Worm (Caenorhabditis elegans): ENCODE data around the gene fln-2.

Gene fln-2

DNA sequence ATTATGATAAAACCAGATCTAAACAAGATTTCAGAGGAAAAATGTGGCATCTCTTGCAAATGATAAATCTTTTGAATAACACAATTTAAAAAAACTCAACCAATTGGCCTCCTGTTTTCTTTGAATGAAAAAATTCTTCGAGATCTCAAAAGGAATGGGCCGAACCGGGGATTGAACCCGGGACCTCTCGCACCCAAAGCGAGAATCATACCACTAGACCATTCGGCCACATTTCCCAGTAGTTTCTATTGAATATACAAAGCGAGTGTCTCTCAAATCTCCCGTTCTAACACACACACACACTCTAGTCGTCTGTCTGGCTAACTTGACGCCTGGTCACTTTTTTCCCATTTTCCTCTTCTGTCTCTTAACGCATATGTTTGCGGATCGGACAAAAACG, 70.1 kb downstream of the fln-2 start (continued):
- TF ChIP-seq dve-1 (tag; optimal IDR thresholded peaks at IDR 0.05; ENCODE audit: insufficient read depth) (peak; percentile 73), egl-27 (tag; optimal IDR thresholded peaks at IDR 0.05) (no peak), lim-7 (GFP tag; IDR thresholded peaks at IDR 0.05) (peak; percentile 88), lin-13 (GFP tag; optimal IDR thresholded peaks at IDR 0.05) (no peak), mxl-2 (GFP tag; conservative IDR thresholded peaks at IDR 0.05) (no peak; the same call in 1 of the 2 replicates), set-16 (GFP tag; IDR thresholded peaks at IDR 0.05) (no peak), nhr-77 (tag; optimal IDR thresholded peaks at IDR 0.05) (peak; percentile 35), Y48G9A.11 (GFP tag; IDR thresholded peaks at IDR 0.05) (peak; percentile 66), nhr-48 (tag; optimal IDR thresholded peaks at IDR 0.05) (peak; percentile 66), fos-1 (tag; optimal IDR thresholded peaks at IDR 0.05) (no peak), nhr-111 (GFP tag; optimal IDR thresholded peaks at IDR 0.05) (peak; percentile 17), nhr-28 (tag; optimal IDR thresholded peaks at IDR 0.05) (peak; percentile 35), aha-1 (tag) (peak; percentile 98), ces-1 (GFP tag; optimal IDR thresholded peaks at IDR 0.05) (peak; percentile 51), dmd-8 (GFP tag; IDR thresholded peaks at IDR 0.05) (no peak; the same call in 1 of the 2 replicates), ceh-82 (tag; optimal IDR thresholded peaks at IDR 0.05) (no peak), saeg-2 (GFP tag; IDR thresholded peaks at IDR 0.05) (no peak), duxl-1 (tag; optimal IDR thresholded peaks at IDR 0.05; ENCODE audit: poor library complexity) (peak; percentile 90), arid-1 (GFP tag; conservative IDR thresholded peaks at IDR 0.05) (peak; percentile 79; the same call in 1 of the 2 replicates), hmg-1.1 (GFP tag; IDR thresholded peaks at IDR 0.05) (peak; percentile 96), hlh-30 (tag; optimal IDR thresholded peaks at IDR 0.05; ENCODE audit: insufficient read depth) (peak; percentile 73), Y5F2A.4 (GFP tag; optimal IDR thresholded peaks at IDR 0.05) (peak; percentile 87), nhr-237 (tag; optimal IDR thresholded peaks at IDR 0.05) (no peak), daf-19 (GFP tag; conservative IDR thresholded peaks at IDR 0.05) (peak; percentile 63; the same call in 1 of the 2 replicates), tag-97 (GFP tag; IDR thresholded peaks at IDR 0.05) (peak; percentile 68; the same call in 1 of the 2 replicates), madf-5 (GFP tag; IDR thresholded peaks at IDR 0.05) (peak; percentile 75 to 87; a peak in 3 of 4 replicates), nhr-10 (tag; optimal IDR thresholded peaks at IDR 0.05) (no peak), zfp-3 (GFP tag; conservative IDR thresholded peaks at IDR 0.05) (0 out of 2 replicates have a peak, but pooled peaks have one; percentile 12), pqm-1 (tag; optimal IDR thresholded peaks at IDR 0.05) (no peak), nhr-42 (GFP tag; IDR thresholded peaks at IDR 0.05) (peak; percentile 87), Y105C5A.15 (GFP tag; IDR thresholded peaks at IDR 0.05) (peak; percentile 15; the same call in 1 of the 2 replicates), nhr-25 (tag; optimal IDR thresholded peaks at IDR 0.05; ENCODE audit: borderline replicate concordance, insufficient read depth) (peak; percentile 73), ztf-11 (tag; optimal IDR thresholded peaks at IDR 0.05) (no peak), unc-62 (GFP tag; optimal IDR thresholded peaks at IDR 0.05 in 1 of 2) (no peak), unc-62 (tag; optimal IDR thresholded peaks at IDR 0.05) (no peak), T20F7.1 (GFP tag; optimal IDR thresholded peaks at IDR 0.05) (peak; percentile 51), tra-1 (GFP tag; IDR thresholded peaks at IDR 0.05) (peak; percentile 79), attf-4 (tag; optimal IDR thresholded peaks at IDR 0.05) (no peak), mdt-29 (GFP tag; IDR thresholded peaks at IDR 0.05) (no peak; the same call in none of the 2 replicates), pha-4 (GFP tag; IDR thresholded peaks at IDR 0.05) (peak; percentile 86), pha-4 (tag; optimal IDR thresholded peaks at IDR 0.05) (no peak), F26F4.8 (GFP tag; conservative IDR thresholded peaks at IDR 0.05) (peak; percentile 91), vab-7 (GFP tag; IDR thresholded peaks at IDR 0.05) (peak; percentile 92), lsy-2 (tag; optimal IDR thresholded peaks at IDR 0.05) (no peak), zip-11 (GFP tag; IDR thresholded peaks at IDR 0.05) (peak; percentile 58; the same call in 1 of the 2 replicates), ceh-28 (tag; optimal IDR thresholded peaks at IDR 0.05) (no peak), lin-29 (GFP tag; IDR thresholded peaks at IDR 0.05) (peak; percentile 61; the same call in 1 of the 2 replicates), daf-16 (GFP tag; optimal IDR thresholded peaks at IDR 0.05) (peak; percentile 70 to 74), daf-16 (tag; optimal IDR thresholded peaks at IDR 0.05) (no peak), nhr-6 (tag; optimal IDR thresholded peaks at IDR 0.05) (peak; percentile 10), sdz-12 (GFP tag; optimal IDR thresholded peaks at IDR 0.05) (no peak), D1046.2 (GFP tag; IDR thresholded peaks at IDR 0.05) (0 out of 2 replicates have a peak, but pooled peaks have one; percentile 60)
